Fruit fly (Drosophila melanogaster) whole organism, embryonic: ENCODE results near the gene VGlut.

Experiments
- Bgb ChIP-seq: fragments of 200-800 bp; sonication (Bioruptor generic); IDR thresholded peaks from 2 replicates; pipeline ENCODE4 v1.3.6; 2022; ENCODE audit warnings: missing biosample characterization, missing genetic modification characterization; ENCODE audit not compliant: partially characterized antibody
- CG10274 ChIP-seq: fragments of 200-800 bp; sonication (Bioruptor generic); optimal IDR thresholded peaks from 3 replicates; lab custom pipeline; 2017; ENCODE audit warnings: missing biosample characterization, mild to moderate bottlenecking, missing genetic modification characterization
- CG11504 ChIP-seq: fragments of 200-800 bp; sonication (Bioruptor generic); optimal IDR thresholded peaks from 3 replicates; lab custom pipeline; 2019; ENCODE audit warnings: missing biosample characterization, mild to moderate bottlenecking, missing genetic modification characterization, moderate library complexity
- CG12155 ChIP-seq: fragments of 200-800 bp; sonication (Bioruptor generic); optimal IDR thresholded peaks from 3 replicates; lab custom pipeline; 2016; ENCODE audit warnings: missing biosample characterization, missing genetic modification characterization
- CG12299 ChIP-seq: fragments of 200-800 bp; sonication (Bioruptor generic); optimal IDR thresholded peaks from 2 replicates; lab custom pipeline; 2018; ENCODE audit warnings: missing biosample characterization, mild to moderate bottlenecking, missing genetic modification characterization
- CG1529 ChIP-seq: fragments of 200-800 bp; sonication (Bioruptor generic); optimal IDR thresholded peaks from 3 replicates; lab custom pipeline; 2018; ENCODE audit warnings: missing biosample characterization, missing genetic modification characterization
- CG15479 ChIP-seq: fragments of 200-800 bp; sonication (Bioruptor generic); optimal IDR thresholded peaks from 3 replicates; lab custom pipeline; 2019; ENCODE audit warnings: missing biosample characterization, mild to moderate bottlenecking, missing genetic modification characterization, moderate library complexity
- CG18011 ChIP-seq: fragments of 200-800 bp; sonication (Bioruptor generic); optimal IDR thresholded peaks from 2 replicates; lab custom pipeline; 2017; ENCODE audit warnings: missing biosample characterization, missing genetic modification characterization, mild to moderate bottlenecking, moderate library complexity, missing genotype
- CG18599 ChIP-seq: fragments of 200-800 bp; sonication (Bioruptor generic); optimal IDR thresholded peaks from 3 replicates; lab custom pipeline; 2017; ENCODE audit warnings: missing biosample characterization, missing genetic modification characterization, mild to moderate bottlenecking, moderate library complexity, missing genetic modification reagents
- CG30431 ChIP-seq: fragments of 200-800 bp; sonication (Bioruptor generic); optimal IDR thresholded peaks from 2 replicates; lab custom pipeline; 2017; ENCODE audit warnings: missing biosample characterization, missing genetic modification characterization
- CG31365 ChIP-seq: fragments of 200-800 bp; sonication (Bioruptor generic); optimal IDR thresholded peaks from 2 replicates; lab custom pipeline; 2018; ENCODE audit warnings: missing biosample characterization, mild to moderate bottlenecking, missing genetic modification characterization
- CG34422 ChIP-seq: fragments of 200-800 bp; sonication (Bioruptor generic); IDR thresholded peaks from 3 replicates; pipeline ENCODE4 v1.3.6; 2022; ENCODE audit warnings: missing biosample characterization, missing genetic modification characterization
- CG3838 ChIP-seq: fragments of 200-800 bp; sonication (Bioruptor generic); optimal IDR thresholded peaks from 3 replicates; lab custom pipeline; 2016; ENCODE audit warnings: missing biosample characterization, missing genetic modification characterization
- CG4360 ChIP-seq: fragments of 200-800 bp; sonication (Bioruptor generic); IDR thresholded peaks from 2 replicates; pipeline ENCODE4 v1.3.6; 2022; ENCODE audit warnings: missing biosample characterization, missing genetic modification characterization
- CG6175 ChIP-seq: fragments of 200-800 bp; sonication (Bioruptor generic); IDR thresholded peaks from 3 replicates; pipeline ENCODE4 v1.3.6; 2022; ENCODE audit warnings: missing biosample characterization, missing genetic modification characterization
- CG7357 ChIP-seq: fragments of 200-800 bp; sonication (Bioruptor generic); IDR thresholded peaks from 3 replicates; pipeline ENCODE4 v1.3.6; 2022; ENCODE audit warnings: missing biosample characterization, missing genetic modification characterization
- CG8765 ChIP-seq: fragments of 200-800 bp; sonication (Bioruptor generic); IDR thresholded peaks from 2 replicates; pipeline ENCODE4 v1.3.6; 2022; ENCODE audit warnings: missing biosample characterization, missing genetic modification characterization
- CHES-1-like ChIP-seq: fragments of 200-800 bp; sonication (Bioruptor generic); optimal IDR thresholded peaks from 2 replicates; lab custom pipeline; 2016; ENCODE audit warnings: missing biosample characterization, missing genetic modification characterization
- D19A ChIP-seq: fragments of 200-800 bp; optimal IDR thresholded peaks from 3 replicates; lab custom pipeline; 2019; ENCODE audit warnings: missing biosample characterization, mild to moderate bottlenecking, missing genetic modification characterization, moderate library complexity
- D19B ChIP-seq: fragments of 200-800 bp; sonication (Bioruptor generic); optimal IDR thresholded peaks from 2 replicates; lab custom pipeline; 2017; ENCODE audit warnings: missing biosample characterization, mild to moderate bottlenecking, missing genetic modification characterization
- Deaf1 ChIP-seq: fragments of 200-800 bp; optimal IDR thresholded peaks from 3 replicates; lab custom pipeline; 2019; ENCODE audit warnings: missing biosample characterization, mild to moderate bottlenecking, missing genetic modification characterization, moderate library complexity
- Dip2 ChIP-seq: fragments of 200-800 bp; sonication (Bioruptor generic); IDR thresholded peaks from 2 replicates; pipeline ENCODE4 v1.3.6; 2022; ENCODE audit warnings: missing biosample characterization, missing genetic modification characterization
- Dref ChIP-seq: fragments of 200-800 bp; sonication (Bioruptor generic); IDR thresholded peaks from 2 replicates; pipeline ENCODE4 v1.3.6; 2022; ENCODE audit warnings: missing biosample characterization, missing genetic modification characterization
- Fer2 ChIP-seq: fragments of 200-800 bp; sonication (Bioruptor generic); optimal IDR thresholded peaks from 2 replicates; lab custom pipeline; 2018; ENCODE audit warnings: missing biosample characterization, mild to moderate bottlenecking, missing genetic modification characterization, moderate library complexity
- Lim3 ChIP-seq: fragments of 200-800 bp; sonication (Bioruptor generic); IDR thresholded peaks from 2 replicates; pipeline ENCODE4 v1.3.6; 2022; ENCODE audit warnings: missing biosample characterization, missing genetic modification characterization
- MTF-1 ChIP-seq: fragments of 200-800 bp; sonication (Bioruptor generic); optimal IDR thresholded peaks from 2 replicates; lab custom pipeline; 2018; ENCODE audit warnings: missing biosample characterization, mild to moderate bottlenecking, missing genetic modification characterization, borderline replicate concordance
- Mrtf ChIP-seq: fragments of 200-800 bp; sonication (Bioruptor generic); IDR thresholded peaks from 3 replicates; pipeline ENCODE4 v1.3.6; 2022; ENCODE audit warnings: missing biosample characterization, missing genetic modification characterization
- Oli ChIP-seq: fragments of 200-800 bp; sonication (Bioruptor generic); optimal IDR thresholded peaks from 2 replicates; lab custom pipeline; 2018; ENCODE audit warnings: missing biosample characterization, mild to moderate bottlenecking, missing genetic modification characterization, moderate library complexity
- Sin3A ChIP-seq: fragments of >200 bp; optimal IDR thresholded peaks from 2 replicates; lab custom pipeline; 2018
- Six4 ChIP-seq: fragments of 200-800 bp; sonication (Bioruptor generic); optimal IDR thresholded peaks from 2 replicates; lab custom pipeline; 2016; ENCODE audit warnings: missing biosample characterization, missing genetic modification characterization
- Sox102F ChIP-seq: fragments of 200-800 bp; sonication (Bioruptor generic); optimal IDR thresholded peaks from 2 replicates; lab custom pipeline; 2018; ENCODE audit warnings: missing biosample characterization, mild to moderate bottlenecking, missing genetic modification characterization, moderate library complexity
- ase ChIP-seq: fragments of 200-800 bp; sonication (Bioruptor generic); IDR thresholded peaks from 3 replicates; pipeline ENCODE4 v1.3.6; 2022; ENCODE audit warnings: missing biosample characterization, missing genetic modification characterization
- cato ChIP-seq: fragments of 200-800 bp; sonication (Bioruptor generic); optimal IDR thresholded peaks from 2 replicates; lab custom pipeline; 2016; ENCODE audit warnings: missing biosample characterization, missing genetic modification characterization, borderline replicate concordance
- chinmo ChIP-seq: fragments of 200-800 bp; sonication (Bioruptor generic); IDR thresholded peaks from 4 replicates; pipeline ENCODE4 v1.3.6; 2022; ENCODE audit warnings: missing biosample characterization, missing genetic modification characterization; ENCODE audit not compliant: partially characterized antibody
- fd64A ChIP-seq: fragments of 200-800 bp; sonication (Bioruptor generic); optimal IDR thresholded peaks from 3 replicates; lab custom pipeline; 2018; ENCODE audit warnings: missing biosample characterization, mild to moderate bottlenecking, missing genetic modification characterization
- fd96Cb ChIP-seq: fragments of 200-800 bp; sonication (Bioruptor generic); optimal IDR thresholded peaks from 2 replicates; lab custom pipeline; 2018; ENCODE audit warnings: missing biosample characterization, mild to moderate bottlenecking, missing genetic modification characterization, moderate library complexity
- gce ChIP-seq: fragments of 200-800 bp; sonication (Bioruptor generic); IDR thresholded peaks from 3 replicates; pipeline ENCODE4 v1.3.6; 2022; ENCODE audit warnings: missing biosample characterization, missing genetic modification characterization
- gcm ChIP-seq: fragments of 200-800 bp; sonication (Bioruptor generic); optimal IDR thresholded peaks from 2 replicates; lab custom pipeline; 2019; ENCODE audit warnings: missing biosample characterization, mild to moderate bottlenecking, missing genetic modification characterization, moderate library complexity
- gfzf ChIP-seq: fragments of 200-800 bp; sonication (Bioruptor generic); optimal IDR thresholded peaks from 2 replicates; lab custom pipeline; 2016; ENCODE audit warnings: missing biosample characterization, mild to moderate bottlenecking, missing genetic modification characterization, moderate library complexity
- grau ChIP-seq: fragments of 200-800 bp; optimal IDR thresholded peaks from 3 replicates; lab custom pipeline; 2019; ENCODE audit warnings: missing biosample characterization, mild to moderate bottlenecking, missing genetic modification characterization, moderate library complexity
- mirr ChIP-seq: fragments of 200-800 bp; sonication (Bioruptor generic); optimal IDR thresholded peaks from 3 replicates; lab custom pipeline; 2018; ENCODE audit warnings: missing biosample characterization, mild to moderate bottlenecking, missing genetic modification characterization
- peb ChIP-seq: fragments of 200-800 bp; sonication (Bioruptor generic); IDR thresholded peaks from 2 replicates; pipeline ENCODE4 v1.3.6; 2022; ENCODE audit warnings: missing biosample characterization, missing genetic modification characterization
- prd ChIP-seq, 3 experiments: fragments of >200 bp in 2 of 3; fragments of 200-800 bp in 1 of 3; sonication (Bioruptor generic) in 1 of 3; optimal IDR thresholded peaks in 2 of 3; IDR thresholded peaks in 1 of 3; 2 replicates in 2 of 3; 3 replicates in 1 of 3; pipeline versions ENCODE4 v1.3.6 to Lab custom; 2017 to 2022; ENCODE audit warnings: missing biosample characterization in 1 of 3, missing genetic modification characterization in 1 of 3
- pzg ChIP-seq: fragments of 200-800 bp; sonication (Bioruptor generic); optimal IDR thresholded peaks from 3 replicates; lab custom pipeline; 2018; ENCODE audit warnings: missing biosample characterization, mild to moderate bottlenecking, missing genetic modification characterization, moderate library complexity
- ranshi ChIP-seq: fragments of 200-800 bp; sonication (Bioruptor generic); IDR thresholded peaks from 2 replicates; pipeline ENCODE4 v1.3.6; 2022; ENCODE audit warnings: missing biosample characterization, missing genetic modification characterization
- sens ChIP-seq: fragments of 200-800 bp; sonication (Bioruptor generic); peaks from one replicate; lab custom pipeline; 2016; ENCODE audit warnings: missing biosample characterization, missing genetic modification characterization
- seq ChIP-seq: fragments of 200-800 bp; sonication (Bioruptor generic); IDR thresholded peaks from 2 replicates; pipeline ENCODE4 v1.3.6; 2022; ENCODE audit warnings: missing biosample characterization, missing genetic modification characterization
- sisA ChIP-seq: fragments of 200-800 bp; sonication (Bioruptor generic); IDR thresholded peaks from 2 replicates; pipeline ENCODE4 v1.3.6; 2022; ENCODE audit warnings: missing biosample characterization, missing genetic modification characterization
- tgo ChIP-seq: fragments of 200-800 bp; sonication (Bioruptor generic); IDR thresholded peaks from 3 replicates; pipeline ENCODE4 v1.3.6; 2022; ENCODE audit warnings: missing biosample characterization, missing genetic modification characterization
- wor ChIP-seq: fragments of 200-800 bp; sonication (Bioruptor generic); IDR thresholded peaks from 2 replicates; pipeline ENCODE4 v1.3.6; 2022; ENCODE audit warnings: missing biosample characterization, missing genetic modification characterization
- z ChIP-seq: fragments of 200-800 bp; sonication (Bioruptor generic); IDR thresholded peaks from 3 replicates; pipeline ENCODE4 v1.3.6; 2022; ENCODE audit warnings: missing biosample characterization, missing genetic modification characterization

The VGlut gene

dm6 chr2L:2365655-2366214, 34.4 kb upstream of the VGlut start (continued):
- TF ChIP-seq Oli (tag; lab: Kevin White, UChicago) (no peak), Dip2 (GFP tag; lab: Robert Waterston, UW) (no peak), CG12155 (GFP tag; lab: Kevin White, UChicago) (no peak), CG30431 (no peak), chinmo (GFP tag; lab: Robert Waterston, UW) (no peak), sisA (GFP tag; lab: Robert Waterston, UW) (peak; percentile 24; the same call in 1 of the 2 replicates), Deaf1 (tag; lab: Kevin White, UChicago) (no peak), Lim3 (no peak), CG1529 (GFP tag; lab: Kevin White, UChicago) (no peak), MTF-1 (GFP tag; lab: Kevin White, UChicago) (no peak), CG31365 (tag; lab: Kevin White, UChicago) (no peak), seq (GFP tag; lab: Robert Waterston, UW) (0 out of 2 replicates have a peak, but pooled peaks have one; percentile 19), Mrtf (GFP tag; lab: Robert Waterston, UW) (no peak), CG11504 (no peak), prd (optimal IDR thresholded peaks at IDR 0.05; lab: Kevin White, UChicago) (no peak), prd (GFP tag; IDR thresholded peaks at IDR 0.05; lab: Robert Waterston, UW) (peak; percentile 25; the same call in 1 of the 3 replicates), Fer2 (tag; lab: Kevin White, UChicago) (no peak), z (GFP tag; lab: Robert Waterston, UW) (no peak), sens (peak; percentile 80), Sin3A (lab: Kevin White, UChicago) (no peak), Dref (GFP tag; lab: Robert Waterston, UW) (no peak), Bgb (GFP tag; lab: Robert Waterston, UW) (no peak), CG6175 (no peak), CG15479 (GFP tag; lab: Kevin White, UChicago) (peak; percentile 36), pzg (GFP tag; lab: Kevin White, UChicago) (no peak), cato (GFP tag; lab: Kevin White, UChicago) (no peak), Sox102F (no peak), fd64A (no peak), ase (GFP tag; lab: Robert Waterston, UW) (no peak), grau (tag; lab: Kevin White, UChicago) (peak; percentile 69), CG8765 (no peak), gce (GFP tag; lab: Robert Waterston, UW) (0 out of 3 replicates have a peak, but pooled peaks have one; percentile 12), gcm (no peak), CG18011 (GFP tag; lab: Kevin White, UChicago) (no peak), CG10274 (GFP tag; lab: Kevin White, UChicago) (no peak), peb (GFP tag; lab: Robert Waterston, UW) (no peak), CG34422 (GFP tag; lab: Robert Waterston, UW) (0 out of 3 replicates have a peak, but pooled peaks have one; percentile 19), gfzf (no peak), D19B (no peak), CG3838 (GFP tag; lab: Kevin White, UChicago) (no peak), wor (GFP tag; lab: Robert Waterston, UW) (no peak), Six4 (no peak), CG12299 (tag; lab: Kevin White, UChicago) (no peak), mirr (GFP tag; lab: Kevin White, UChicago) (no peak), D19A (tag; lab: Kevin White, UChicago) (no peak), tgo (GFP tag; lab: Robert Waterston, UW) (no peak), CG7357 (no peak), CG18599 (no peak), CHES-1-like (no peak), CG4360 (GFP tag; lab: Robert Waterston, UW) (no peak), ranshi (GFP tag; lab: Robert Waterston, UW) (no peak), fd96Cb (tag; lab: Kevin White, UChicago) (no peak)
